Worm (Caenorhabditis elegans) whole organism, L1 larva: ENCODE data around the gene fbxc-7.

Experiments used
- aha-1 ChIP-seq: fragments of 150-350 bp; optimal IDR thresholded peaks from 2 replicates; lab custom pipeline; 2014; ENCODE audit warnings: missing biosample characterization, missing genetic modification characterization
- aly-2 ChIP-seq: fragments of 150-350 bp; optimal IDR thresholded peaks from 2 replicates; lab custom pipeline; 2014; ENCODE audit warnings: missing biosample characterization, missing genetic modification characterization
- blmp-1 ChIP-seq: fragments of 150-350 bp; optimal IDR thresholded peaks from 2 replicates; lab custom pipeline; 2014; ENCODE audit warnings: missing biosample characterization, missing genetic modification characterization
- ceh-82 ChIP-seq, 3 experiments: fragments of 150-350 bp in 1 of 3; sonication (generic microtip) in 2 of 3; optimal IDR thresholded peaks; 2 replicates each; lab custom pipeline; 2014 to 2017; ENCODE audit warnings: missing biosample characterization in 3 of 3, missing genetic modification characterization in 3 of 3
- egl-27 ChIP-seq, 2 experiments: fragments of 150-350 bp in 1 of 2; sonication (generic microtip); optimal IDR thresholded peaks; 3 replicates each; lab custom pipeline; 2017 to 2018; ENCODE audit warnings: missing biosample characterization in 2 of 2, missing genetic modification characterization in 2 of 2, missing genetic modification reagents in 2 of 2
- jun-1 ChIP-seq: fragments of 150-350 bp; optimal IDR thresholded peaks from 2 replicates; lab custom pipeline; 2014; ENCODE audit warnings: missing biosample characterization, missing genetic modification reagents, missing genetic modification characterization
- lin-35 ChIP-seq, 2 experiments: fragments of 150-350 bp; optimal IDR thresholded peaks; 2 replicates each; lab custom pipeline; 2014; ENCODE audit warnings: missing biosample characterization in 2 of 2, missing genetic modification characterization in 2 of 2, missing genetic modification reagents in 2 of 2
- lsy-2 ChIP-seq, 2 experiments: fragments of 150-350 bp; optimal IDR thresholded peaks; 2 replicates each; lab custom pipeline; 2014; ENCODE audit warnings: missing biosample characterization in 2 of 2, missing genetic modification characterization in 2 of 2
- nhr-20 ChIP-seq: sonication (generic microtip); optimal IDR thresholded peaks from 2 replicates; lab custom pipeline; 2016; ENCODE audit warnings: mild to moderate bottlenecking, missing genetic modification characterization, missing compliant biosample characterization
- nhr-28 ChIP-seq: fragments of 150-350 bp; optimal IDR thresholded peaks from 2 replicates; lab custom pipeline; 2014; ENCODE audit warnings: missing biosample characterization, missing genetic modification characterization
- ztf-4 ChIP-seq: fragments of 150-350 bp; optimal IDR thresholded peaks from 2 replicates; lab custom pipeline; 2014; ENCODE audit warnings: missing biosample characterization, missing genetic modification characterization

- TF ChIP-seq ztf-4 (tag; lab: Kevin White, UChicago) (no peak), aha-1 (tag; lab: Kevin White, UChicago) (no peak), blmp-1 (tag; lab: Kevin White, UChicago) (no peak), egl-27 (tag; optimal IDR thresholded peaks at IDR 0.05; lab: Kevin White, UChicago) (no peak), lin-35 (GFP tag; optimal IDR thresholded peaks at IDR 0.05; lab: Kevin White, UChicago) (no peak), ceh-82 (tag; optimal IDR thresholded peaks at IDR 0.05; lab: Kevin White, UChicago) (no peak), jun-1 (tag; lab: Kevin White, UChicago) (no peak), nhr-20 (tag; lab: Kevin White, UChicago) (no peak), lsy-2 (tag; optimal IDR thresholded peaks at IDR 0.05; lab: Kevin White, UChicago) (no peak), nhr-28 (tag; lab: Kevin White, UChicago) (no peak), aly-2 (tag; lab: Kevin White, UChicago) (no peak)
Measured at ce11 chrII:973999-974398, 19.3 kb downstream of the fbxc-7 start, which contains the start of gene fbxc-14.
